Fruit fly (Drosophila melanogaster) whole organism, embryonic: ENCODE measurements around the gene CG10011.

Experiments used
- ATbp ChIP-seq: fragments of 200-800 bp; sonication (Bioruptor generic); optimal IDR thresholded peaks from 2 replicates; lab custom pipeline; 2017; ENCODE audit warnings: missing biosample characterization, mild to moderate bottlenecking, missing genetic modification characterization, missing genetic modification reagents
- Aef1 ChIP-seq: fragments of 200-800 bp; sonication (Bioruptor generic); IDR thresholded peaks from 3 replicates; pipeline ENCODE4 v1.3.6; 2022; ENCODE audit warnings: missing biosample characterization, missing genetic modification characterization
- Blimp-1 ChIP-seq: fragments of 200-800 bp; sonication (Bioruptor generic); optimal IDR thresholded peaks from 3 replicates; lab custom pipeline; 2018; ENCODE audit warnings: missing biosample characterization, missing genetic modification characterization, mild to moderate bottlenecking, moderate library complexity, missing genetic modification reagents
- CG11085 ChIP-seq: fragments of 200-800 bp; sonication (Bioruptor generic); IDR thresholded peaks from 2 replicates; pipeline ENCODE4 v1.3.6; 2022; ENCODE audit warnings: missing biosample characterization, missing genetic modification characterization
- CG11696 ChIP-seq: fragments of 200-800 bp; sonication (Bioruptor generic); IDR thresholded peaks from 2 replicates; pipeline ENCODE4 v1.3.6; 2022; ENCODE audit warnings: missing biosample characterization, missing genetic modification characterization
- CG17612 ChIP-seq: fragments of 200-800 bp; sonication (Bioruptor generic); IDR thresholded peaks from 2 replicates; pipeline ENCODE4 v1.3.6; 2022; ENCODE audit warnings: missing biosample characterization, missing genetic modification characterization
- CG18599 ChIP-seq: fragments of 200-800 bp; sonication (Bioruptor generic); optimal IDR thresholded peaks from 3 replicates; lab custom pipeline; 2017; ENCODE audit warnings: missing biosample characterization, missing genetic modification characterization, mild to moderate bottlenecking, moderate library complexity, missing genetic modification reagents
- CG2120 ChIP-seq: fragments of 200-800 bp; sonication (Bioruptor generic); optimal IDR thresholded peaks from 3 replicates; lab custom pipeline; 2016; ENCODE audit warnings: missing biosample characterization, missing genetic modification characterization
- CG34422 ChIP-seq: fragments of 200-800 bp; sonication (Bioruptor generic); IDR thresholded peaks from 3 replicates; pipeline ENCODE4 v1.3.6; 2022; ENCODE audit warnings: missing biosample characterization, missing genetic modification characterization
- CG3995 ChIP-seq: fragments of 200-800 bp; sonication (Bioruptor generic); optimal IDR thresholded peaks from 3 replicates; lab custom pipeline; 2016; ENCODE audit warnings: missing biosample characterization, missing genetic modification characterization
- CG4424 ChIP-seq: fragments of 200-800 bp; sonication (Bioruptor generic); optimal IDR thresholded peaks from 3 replicates; lab custom pipeline; 2016; ENCODE audit warnings: missing biosample characterization, missing genetic modification characterization
- CG4854 ChIP-seq: fragments of 200-800 bp; sonication (Bioruptor generic); optimal IDR thresholded peaks from 2 replicates; lab custom pipeline; 2016; ENCODE audit warnings: missing biosample characterization, missing genetic modification characterization, inconsistent platforms
- CG6765 ChIP-seq: fragments of 200-800 bp; sonication (Bioruptor generic); optimal IDR thresholded peaks from 3 replicates; lab custom pipeline; 2017; ENCODE audit warnings: missing biosample characterization, mild to moderate bottlenecking, missing genetic modification characterization
- CG7928 ChIP-seq: fragments of 200-800 bp; sonication (Bioruptor generic); optimal IDR thresholded peaks from 2 replicates; lab custom pipeline; 2017; ENCODE audit warnings: missing biosample characterization, mild to moderate bottlenecking, missing genetic modification characterization
- CrebB ChIP-seq: fragments of 200-800 bp; sonication (Bioruptor generic); optimal IDR thresholded peaks from 3 replicates; lab custom pipeline; 2018; ENCODE audit warnings: missing biosample characterization, mild to moderate bottlenecking, missing genetic modification characterization
- E2f1 ChIP-seq: fragments of 200-800 bp; sonication (Bioruptor generic); IDR thresholded peaks from 2 replicates; pipeline ENCODE4 v1.3.6; 2022; ENCODE audit warnings: missing biosample characterization, missing genetic modification characterization
- H2.0 ChIP-seq: fragments of 200-800 bp; sonication (Bioruptor generic); IDR thresholded peaks from 2 replicates; pipeline ENCODE4 v1.3.6; 2022; ENCODE audit warnings: missing biosample characterization, missing genetic modification characterization
- HHEX ChIP-seq: fragments of 200-800 bp; sonication (Bioruptor generic); optimal IDR thresholded peaks from 3 replicates; lab custom pipeline; 2017; ENCODE audit warnings: missing biosample characterization, mild to moderate bottlenecking, missing genetic modification characterization, missing genetic modification reagents
- Lhr ChIP-seq: fragments of 200-800 bp; sonication (Bioruptor generic); optimal IDR thresholded peaks from 3 replicates; lab custom pipeline; 2017; ENCODE audit warnings: mild to moderate bottlenecking, missing biosample characterization, missing genetic modification reagents, missing genetic modification characterization
- MESR4 ChIP-seq: fragments of 200-800 bp; sonication (Bioruptor generic); optimal IDR thresholded peaks from 2 replicates; lab custom pipeline; 2018; ENCODE audit warnings: missing biosample characterization, mild to moderate bottlenecking, missing genetic modification characterization, moderate library complexity
- Meics ChIP-seq: fragments of 200-800 bp; sonication (Bioruptor generic); optimal IDR thresholded peaks from 2 replicates; lab custom pipeline; 2017; ENCODE audit warnings: missing biosample characterization, mild to moderate bottlenecking, missing genetic modification characterization
- NC2α ChIP-seq: fragments of 200-800 bp; sonication (Bioruptor generic); optimal IDR thresholded peaks from 2 replicates; lab custom pipeline; 2016; ENCODE audit warnings: missing biosample characterization, missing genetic modification characterization
- NC2β ChIP-seq: fragments of 200-800 bp; sonication (Bioruptor generic); optimal IDR thresholded peaks from 2 replicates; lab custom pipeline; 2016; ENCODE audit warnings: missing biosample characterization, missing genetic modification characterization
- NK7.1 ChIP-seq: fragments of 200-800 bp; sonication (Bioruptor generic); optimal IDR thresholded peaks from 3 replicates; lab custom pipeline; 2016; ENCODE audit warnings: missing biosample characterization, missing genetic modification characterization
- Sry-δ ChIP-seq: fragments of 200-800 bp; sonication (Bioruptor generic); optimal IDR thresholded peaks from 2 replicates; lab custom pipeline; 2016; ENCODE audit warnings: missing biosample characterization, missing genetic modification characterization
- Stat92E ChIP-seq, 3 experiments: fragments of >200 bp in 2 of 3; fragments of 200-800 bp in 1 of 3; sonication (Bioruptor generic) in 1 of 3; optimal IDR thresholded peaks; 2 replicates each; lab custom pipeline; 2017 to 2019; ENCODE audit warnings: missing biosample characterization in 3 of 3, missing genetic modification characterization in 3 of 3, mild to moderate bottlenecking in 1 of 3, moderate library complexity in 1 of 3
- TFAM ChIP-seq: fragments of 200-800 bp; sonication (Bioruptor generic); optimal IDR thresholded peaks from 2 replicates; lab custom pipeline; 2017; ENCODE audit warnings: missing biosample characterization, missing genetic modification characterization, inconsistent platforms
- Taf1 ChIP-seq: fragments of 200-800 bp; sonication (Bioruptor generic); IDR thresholded peaks from 2 replicates; pipeline ENCODE4 v1.3.6; 2022; ENCODE audit warnings: missing biosample characterization, missing genetic modification characterization
- Trl ChIP-seq, 3 experiments: fragments of >200 bp in 2 of 3; fragments of 200-800 bp in 1 of 3; sonication (Bioruptor generic) in 1 of 3; optimal IDR thresholded peaks; 2 replicates in 1 of 3; 3 replicates in 2 of 3; lab custom pipeline; 2016 to 2017; ENCODE audit warnings: missing biosample characterization in 1 of 3, missing genetic modification characterization in 1 of 3
- ash1 ChIP-seq: fragments of 200-800 bp; sonication (Bioruptor generic); optimal IDR thresholded peaks from 2 replicates; lab custom pipeline; 2018; ENCODE audit warnings: missing biosample characterization, mild to moderate bottlenecking, missing genetic modification characterization
- cas ChIP-seq: fragments of 200-800 bp; sonication (Bioruptor generic); IDR thresholded peaks from 2 replicates; pipeline ENCODE4 v1.3.6; 2022; ENCODE audit warnings: missing biosample characterization, missing genetic modification characterization
- chinmo ChIP-seq: fragments of 200-800 bp; sonication (Bioruptor generic); IDR thresholded peaks from 4 replicates; pipeline ENCODE4 v1.3.6; 2022; ENCODE audit warnings: missing biosample characterization, missing genetic modification characterization; ENCODE audit not compliant: partially characterized antibody
- crol ChIP-seq: fragments of 200-800 bp; sonication (Bioruptor generic); IDR thresholded peaks from 2 replicates; pipeline ENCODE4 v1.3.6; 2022; ENCODE audit warnings: missing biosample characterization, missing genetic modification characterization
- fd64A ChIP-seq: fragments of 200-800 bp; sonication (Bioruptor generic); optimal IDR thresholded peaks from 3 replicates; lab custom pipeline; 2018; ENCODE audit warnings: missing biosample characterization, mild to moderate bottlenecking, missing genetic modification characterization
- fd96Cb ChIP-seq: fragments of 200-800 bp; sonication (Bioruptor generic); optimal IDR thresholded peaks from 2 replicates; lab custom pipeline; 2018; ENCODE audit warnings: missing biosample characterization, mild to moderate bottlenecking, missing genetic modification characterization, moderate library complexity
- h ChIP-seq: fragments of >200 bp; optimal IDR thresholded peaks from 2 replicates; lab custom pipeline; 2017
- hkb ChIP-seq, 2 experiments: fragments of 200-800 bp in 1 of 2; fragments of >200 bp in 1 of 2; sonication (Bioruptor generic) in 1 of 2; IDR thresholded peaks in 1 of 2; optimal IDR thresholded peaks in 1 of 2; 2 replicates each; pipeline versions ENCODE4 v1.3.6 to Lab custom; 2017 to 2022; ENCODE audit warnings: missing biosample characterization in 1 of 2, missing genetic modification characterization in 1 of 2
- ken ChIP-seq: fragments of 200-800 bp; sonication (Bioruptor generic); IDR thresholded peaks from 3 replicates; pipeline ENCODE4 v1.3.6; 2022; ENCODE audit warnings: missing biosample characterization, missing genetic modification characterization
- lola ChIP-seq, 3 experiments: fragments of >200 bp in 2 of 3; fragments of 200-800 bp in 1 of 3; sonication (Bioruptor generic) in 1 of 3; optimal IDR thresholded peaks; 2 replicates each; lab custom pipeline; 2017 to 2019; ENCODE audit warnings: missing biosample characterization in 3 of 3, missing genetic modification characterization in 3 of 3, mild to moderate bottlenecking in 1 of 3, moderate library complexity in 1 of 3
- maf-S ChIP-seq: fragments of 200-800 bp; sonication (Bioruptor generic); optimal IDR thresholded peaks from 2 replicates; lab custom pipeline; 2016; ENCODE audit warnings: missing biosample characterization, missing genetic modification characterization
- mirr ChIP-seq: fragments of 200-800 bp; sonication (Bioruptor generic); optimal IDR thresholded peaks from 3 replicates; lab custom pipeline; 2018; ENCODE audit warnings: missing biosample characterization, mild to moderate bottlenecking, missing genetic modification characterization
- pum ChIP-seq: fragments of 200-800 bp; sonication (Bioruptor generic); optimal IDR thresholded peaks from 2 replicates; lab custom pipeline; 2016; ENCODE audit warnings: missing biosample characterization, missing genetic modification characterization
- repo ChIP-seq: fragments of 200-800 bp; sonication (Bioruptor generic); optimal IDR thresholded peaks from 2 replicates; lab custom pipeline; 2016; ENCODE audit warnings: missing biosample characterization, missing genetic modification characterization
- run ChIP-seq: fragments of 200-800 bp; sonication (Bioruptor generic); optimal IDR thresholded peaks from 3 replicates; lab custom pipeline; 2018; ENCODE audit warnings: missing biosample characterization, mild to moderate bottlenecking, missing genetic modification characterization
- seq ChIP-seq: fragments of 200-800 bp; sonication (Bioruptor generic); IDR thresholded peaks from 2 replicates; pipeline ENCODE4 v1.3.6; 2022; ENCODE audit warnings: missing biosample characterization, missing genetic modification characterization
- sima ChIP-seq: fragments of 200-800 bp; sonication (Bioruptor generic); optimal IDR thresholded peaks from 2 replicates; lab custom pipeline; 2016; ENCODE audit warnings: missing biosample characterization, missing genetic modification characterization
- slbo ChIP-seq: fragments of 200-800 bp; sonication (Bioruptor generic); IDR thresholded peaks from 2 replicates; pipeline ENCODE4 v1.3.6; 2022; ENCODE audit warnings: missing biosample characterization, missing genetic modification characterization
- tna ChIP-seq: fragments of 200-800 bp; sonication (Bioruptor generic); IDR thresholded peaks from 2 replicates; pipeline ENCODE4 v1.3.6; 2022; ENCODE audit warnings: missing biosample characterization, missing genetic modification characterization; ENCODE audit not compliant: partially characterized antibody
- tx ChIP-seq: fragments of 200-800 bp; sonication (Bioruptor generic); optimal IDR thresholded peaks from 2 replicates; lab custom pipeline; 2016; ENCODE audit warnings: missing biosample characterization, missing genetic modification characterization

The CG10011 gene

DNA sequence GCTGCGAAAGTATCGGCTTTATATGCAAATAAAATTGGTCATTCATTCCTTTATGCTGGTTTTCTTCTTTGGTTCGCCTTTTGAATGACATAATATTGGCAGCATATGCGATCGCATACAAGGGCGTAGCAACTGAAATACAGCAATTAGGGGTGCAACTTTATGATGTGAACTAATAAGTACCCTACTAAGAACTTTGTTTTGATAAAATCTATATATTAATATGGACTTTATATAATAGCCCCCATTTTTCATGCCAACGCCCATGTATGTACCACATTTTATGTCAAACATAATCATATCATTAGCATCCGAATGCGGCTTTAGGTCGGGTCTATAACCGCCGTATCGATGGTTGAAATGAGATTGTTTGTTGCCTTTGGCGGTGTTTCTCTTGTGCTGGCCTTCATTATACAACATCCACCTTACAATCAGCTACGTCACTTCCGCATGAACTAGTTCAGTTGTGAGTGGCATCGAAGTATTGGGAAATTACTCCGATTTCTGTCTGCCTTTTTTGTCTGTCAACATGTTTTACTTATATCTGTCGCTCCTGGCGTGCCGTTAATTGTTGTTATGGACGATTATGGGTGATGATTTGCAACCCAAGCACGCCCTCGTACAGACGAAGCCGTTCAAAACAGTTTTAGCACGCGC is 42.1 kb upstream of the CG10011 start (continued):
- TF ChIP-seq hkb (optimal IDR thresholded peaks at IDR 0.05; lab: Kevin White, UChicago) = no peak
- TF ChIP-seq hkb (GFP tag; IDR thresholded peaks at IDR 0.05; lab: Robert Waterston, UW) = peak; percentile 83
- TF ChIP-seq h (lab: Kevin White, UChicago) = no peak
- TF ChIP-seq HHEX (GFP tag; lab: Kevin White, UChicago) = peak; percentile 58
- peak; percentile 64 for TF ChIP-seq H2.0 (GFP tag; lab: Robert Waterston, UW)
- TF ChIP-seq CG34422 (GFP tag; lab: Robert Waterston, UW) = 0 out of 3 replicates have a peak, but pooled peaks have one; percentile 56
- no peak for TF ChIP-seq tna (GFP tag; lab: Robert Waterston, UW)
- TF ChIP-seq CG4424 (GFP tag; lab: Kevin White, UChicago) = peak; percentile 52
- TF ChIP-seq Aef1 (GFP tag; lab: Robert Waterston, UW) = peak; percentile 37; the same call in 2 of the 3 replicates
- TF ChIP-seq CG7928 (GFP tag; lab: Kevin White, UChicago) = no peak
- 0 out of 4 replicates have a peak, but pooled peaks have one; percentile 7 for TF ChIP-seq chinmo (GFP tag; lab: Robert Waterston, UW)
- no peak for TF ChIP-seq Sry-δ (GFP tag; lab: Kevin White, UChicago)
- TF ChIP-seq Meics (GFP tag; lab: Kevin White, UChicago) = peak; percentile 65
- peak; percentile 63 for TF ChIP-seq CG18599 (GFP tag; lab: Kevin White, UChicago)
- peak; percentile 26 for TF ChIP-seq run (tag; lab: Kevin White, UChicago)
- TF ChIP-seq mirr = no peak
- no peak for TF ChIP-seq NC2β (GFP tag; lab: Kevin White, UChicago)
- TF ChIP-seq ATbp = no peak
- no peak for TF ChIP-seq crol (GFP tag; lab: Robert Waterston, UW)
- no peak for TF ChIP-seq CrebB
- TF ChIP-seq sima (GFP tag; lab: Kevin White, UChicago) = no peak
- TF ChIP-seq MESR4 (GFP tag; lab: Kevin White, UChicago) = no peak
- TF ChIP-seq CG17612 (GFP tag; lab: Robert Waterston, UW) = no peak
- 0 out of 2 replicates have a peak, but pooled peaks have one; percentile 47 for TF ChIP-seq CG11696 (GFP tag; lab: Robert Waterston, UW)
- no peak for TF ChIP-seq CG11085 (GFP tag; lab: Robert Waterston, UW)
- no peak for TF ChIP-seq CG6765 (GFP tag; lab: Kevin White, UChicago)
- TF ChIP-seq seq (GFP tag; lab: Robert Waterston, UW) = no peak
- peak; percentile 53; the same call in 1 of the 3 replicates for TF ChIP-seq ken
- TF ChIP-seq Blimp-1 = peak; percentile 20
- TF ChIP-seq CG2120 = peak; percentile 74
- no peak for TF ChIP-seq Lhr (GFP tag; lab: Kevin White, UChicago)
- TF ChIP-seq lola (GFP tag; optimal IDR thresholded peaks at IDR 0.05; lab: Kevin White, UChicago) = no peak
- no peak for TF ChIP-seq CG3995 (GFP tag; lab: Kevin White, UChicago)
- TF ChIP-seq NK7.1 (GFP tag; lab: Kevin White, UChicago) = no peak
- no peak for TF ChIP-seq NC2α (GFP tag; lab: Kevin White, UChicago)
- peak; percentile 79 for TF ChIP-seq slbo (GFP tag; lab: Robert Waterston, UW)
- peak; percentile 73 for TF ChIP-seq E2f1
- no peak for TF ChIP-seq TFAM
- TF ChIP-seq pum = no peak
- no peak for TF ChIP-seq fd64A (GFP tag; lab: Kevin White, UChicago)
- no peak for TF ChIP-seq Trl (optimal IDR thresholded peaks at IDR 0.05; lab: Kevin White, UChicago)
- TF ChIP-seq Trl (GFP tag; optimal IDR thresholded peaks at IDR 0.05; lab: Kevin White, UChicago) = no peak
- TF ChIP-seq cas (GFP tag; lab: Robert Waterston, UW) = 0 out of 2 replicates have a peak, but pooled peaks have one; percentile 37
- no peak for TF ChIP-seq repo (GFP tag; lab: Kevin White, UChicago)
- TF ChIP-seq CG4854 (GFP tag; lab: Kevin White, UChicago) = peak; percentile 6
- no peak for TF ChIP-seq maf-S (GFP tag; lab: Kevin White, UChicago)
- TF ChIP-seq fd96Cb = peak; percentile 42
- TF ChIP-seq ash1 (GFP tag; lab: Kevin White, UChicago) = no peak
- TF ChIP-seq tx = no peak
- TF ChIP-seq Stat92E (GFP tag; optimal IDR thresholded peaks at IDR 0.05; lab: Kevin White, UChicago) = no peak
- TF ChIP-seq Taf1 (GFP tag; lab: Robert Waterston, UW) = 0 out of 2 replicates have a peak, but pooled peaks have one; percentile 43
